Worm (Caenorhabditis elegans) whole organism, early embryonic: ENCODE measurements around the gene str-33.

Experiments
- F13C5.2 ChIP-seq: sonication (generic microtip); optimal IDR thresholded peaks from 2 replicates; lab custom pipeline; 2017; ENCODE audit warnings: mild to moderate bottlenecking, missing genetic modification characterization, inconsistent platforms, missing compliant biosample characterization
- aly-1 ChIP-seq: sonication (generic microtip); optimal IDR thresholded peaks from 2 replicates; lab custom pipeline; 2016; ENCODE audit warnings: missing genetic modification characterization, missing compliant biosample characterization
- ama-1 ChIP-seq: fragments of 150-350 bp; optimal IDR thresholded peaks from 2 replicates; lab custom pipeline; 2014
- ceh-36 ChIP-seq: sonication (generic microtip); optimal IDR thresholded peaks from 2 replicates; lab custom pipeline; 2016; ENCODE audit warnings: missing genetic modification characterization, inconsistent platforms, missing compliant biosample characterization
- ets-7 ChIP-seq: sonication (generic microtip); optimal IDR thresholded peaks from 2 replicates; lab custom pipeline; 2016; ENCODE audit warnings: missing genotype, missing genetic modification characterization, missing compliant biosample characterization
- flt-1 ChIP-seq: fragments of 200-800 bp; sonication (Bioruptor generic); IDR thresholded peaks from 2 replicates; pipeline ENCODE4 v1.3.6; 2022; ENCODE audit warnings: missing genetic modification characterization, missing compliant biosample characterization
- hmbx-1 ChIP-seq: sonication (generic microtip); optimal IDR thresholded peaks from 2 replicates; lab custom pipeline; 2016; ENCODE audit warnings: mild to moderate bottlenecking, missing genetic modification characterization, missing compliant biosample characterization
- hmg-4 ChIP-seq: fragments of 200-800 bp; sonication (Bioruptor generic); optimal IDR thresholded peaks from 2 replicates; lab custom pipeline; 2018; ENCODE audit warnings: mild to moderate bottlenecking, missing genetic modification characterization, missing compliant biosample characterization
- pes-1 ChIP-seq: fragments of 200-800 bp; sonication (Bioruptor generic); IDR thresholded peaks from 2 replicates; pipeline ENCODE4 v1.3.6; 2022; ENCODE audit warnings: missing genetic modification reagents, missing genetic modification characterization, missing compliant biosample characterization
- sea-1 ChIP-seq: fragments of 200-800 bp; sonication (Bioruptor generic); conservative IDR thresholded peaks from 2 replicates; pipeline ENCODE4 v1.3.6; 2022; ENCODE audit warnings: missing genetic modification characterization, missing compliant biosample characterization
- tbx-11 ChIP-seq: fragments of 200-800 bp; sonication (Bioruptor generic); IDR thresholded peaks from 2 replicates; pipeline ENCODE4 v1.3.6; 2022; ENCODE audit warnings: missing genetic modification characterization, missing compliant biosample characterization

- TF ChIP-seq aly-1 (no peak), sea-1 (no peak), F13C5.2 (tag; lab: Kevin White, UChicago) (no peak), ama-1 (no peak), hmbx-1 (no peak), tbx-11 (no peak), hmg-4 (GFP tag; lab: Kevin White, UChicago) (no peak), ceh-36 (tag; lab: Kevin White, UChicago) (no peak), pes-1 (GFP tag; lab: Robert Waterston, UW) (no peak), flt-1 (no peak), ets-7 (tag; lab: Kevin White, UChicago) (no peak)
Measured at ce11 chrV:2750006-2750405, 21.7 kb downstream of the str-33 start, which contains the start of gene srx-24.
